Worm (Caenorhabditis elegans) whole organism, L1 larva: ENCODE data around the gene srv-29.

ENCODE experiments used
- F16B12.6 ChIP-seq: fragments of 150-350 bp; optimal IDR thresholded peaks from 2 replicates; lab custom pipeline; 2014; ENCODE audit warnings: missing biosample characterization, missing genetic modification characterization
- Y116A8C.19 ChIP-seq: sonication (generic microtip); optimal IDR thresholded peaks from 2 replicates; lab custom pipeline; 2016; ENCODE audit warnings: missing compliant biosample characterization, missing genetic modification characterization, borderline replicate concordance
- aha-1 ChIP-seq: fragments of 150-350 bp; optimal IDR thresholded peaks from 2 replicates; lab custom pipeline; 2014; ENCODE audit warnings: missing biosample characterization, missing genetic modification characterization
- alr-1 ChIP-seq: fragments of 200-800 bp; sonication (Bioruptor generic); optimal IDR thresholded peaks from 2 replicates; lab custom pipeline; 2018; ENCODE audit warnings: borderline replicate concordance, mild to moderate bottlenecking, missing genetic modification characterization, missing compliant biosample characterization
- ama-1 ChIP-seq: fragments of 150-350 bp; optimal IDR thresholded peaks from 2 replicates; lab custom pipeline; 2014
- blmp-1 ChIP-seq: fragments of 150-350 bp; optimal IDR thresholded peaks from 2 replicates; lab custom pipeline; 2014; ENCODE audit warnings: missing biosample characterization, missing genetic modification characterization
- ceh-63 ChIP-seq: fragments of 200-800 bp; sonication (Bioruptor generic); optimal IDR thresholded peaks from 2 replicates; lab custom pipeline; 2018; ENCODE audit warnings: mild to moderate bottlenecking, missing genetic modification characterization, missing compliant biosample characterization
- ceh-8 ChIP-seq: fragments of 200-800 bp; sonication (Bioruptor generic); optimal IDR thresholded peaks from 2 replicates; lab custom pipeline; 2018; ENCODE audit warnings: mild to moderate bottlenecking, missing genetic modification characterization, moderate library complexity, missing compliant biosample characterization
- ceh-88 ChIP-seq: fragments of 200-800 bp; sonication (Bioruptor generic); IDR thresholded peaks from 2 replicates; pipeline ENCODE4 v1.3.6; 2022; ENCODE audit warnings: missing genetic modification characterization, missing compliant biosample characterization
- ces-1 ChIP-seq: fragments of 150-350 bp; optimal IDR thresholded peaks from 2 replicates; lab custom pipeline; 2014; ENCODE audit warnings: missing biosample characterization, missing genetic modification reagents, missing genetic modification characterization
- efl-1 ChIP-seq, 4 experiments: fragments of 150-350 bp; optimal IDR thresholded peaks in 3 of 4; peaks in 1 of 4; 1 replicate in 1 of 4; 2 replicates in 3 of 4; lab custom pipeline; 2014; ENCODE audit warnings: missing biosample characterization in 2 of 4, missing genetic modification characterization in 2 of 4, missing genetic modification reagents in 2 of 4
- efl-3 ChIP-seq: fragments of 200-800 bp; sonication (Bioruptor generic); optimal IDR thresholded peaks from 2 replicates; lab custom pipeline; 2018; ENCODE audit warnings: mild to moderate bottlenecking, missing genetic modification characterization, missing compliant biosample characterization
- egl-27 ChIP-seq, 2 experiments: fragments of 150-350 bp in 1 of 2; sonication (generic microtip); optimal IDR thresholded peaks; 3 replicates each; lab custom pipeline; 2017 to 2018; ENCODE audit warnings: missing biosample characterization in 2 of 2, missing genetic modification characterization in 2 of 2, missing genetic modification reagents in 2 of 2
- elt-3 ChIP-seq, 6 experiments: fragments of 150-350 bp in 1 of 6; sonication (generic microtip); optimal IDR thresholded peaks; 2 replicates each; lab custom pipeline; 2017 to 2018; ENCODE audit warnings: missing biosample characterization in 6 of 6, missing genetic modification characterization in 6 of 6, inconsistent platforms in 1 of 6
- ets-5 ChIP-seq: fragments of 200-800 bp; sonication (Bioruptor generic); IDR thresholded peaks from 2 replicates; pipeline ENCODE4 v1.3.6; 2022; ENCODE audit warnings: missing genetic modification characterization, missing compliant biosample characterization
- fkh-8 ChIP-seq: sonication (generic microtip); optimal IDR thresholded peaks from 2 replicates; lab custom pipeline; 2016; ENCODE audit warnings: mild to moderate bottlenecking, missing genetic modification characterization, missing compliant biosample characterization
- grh-1 ChIP-seq: fragments of 200-800 bp; sonication (Bioruptor generic); IDR thresholded peaks from 2 replicates; pipeline ENCODE4 v1.3.6; 2022; ENCODE audit warnings: missing genetic modification reagents, missing genetic modification characterization, missing compliant biosample characterization
- hlh-17 ChIP-seq: fragments of 200-800 bp; sonication (Bioruptor generic); optimal IDR thresholded peaks from 2 replicates; lab custom pipeline; 2018; ENCODE audit warnings: missing genetic modification characterization, mild to moderate bottlenecking, missing compliant biosample characterization, moderate library complexity, borderline replicate concordance
- hpl-2 ChIP-seq: fragments of 150-350 bp; optimal IDR thresholded peaks from 2 replicates; lab custom pipeline; 2014; ENCODE audit warnings: missing biosample characterization, missing genetic modification reagents, missing genetic modification characterization
- lin-13 ChIP-seq: fragments of 150-350 bp; optimal IDR thresholded peaks from 2 replicates; lab custom pipeline; 2014; ENCODE audit warnings: missing biosample characterization, missing genetic modification reagents, missing genetic modification characterization
- lin-39 ChIP-seq: fragments of 150-350 bp; optimal IDR thresholded peaks from 2 replicates; lab custom pipeline; 2014; ENCODE audit warnings: missing biosample characterization, missing genetic modification reagents, missing genetic modification characterization
- lir-3 ChIP-seq: sonication (generic microtip); optimal IDR thresholded peaks from 2 replicates; lab custom pipeline; 2016; ENCODE audit warnings: mild to moderate bottlenecking, missing genetic modification characterization, moderate library complexity, missing compliant biosample characterization; ENCODE audit not compliant: poor library complexity
- mdl-1 ChIP-seq, 2 experiments: fragments of 150-350 bp; optimal IDR thresholded peaks; 2 replicates each; lab custom pipeline; 2014 to 2017; ENCODE audit warnings: missing biosample characterization in 2 of 2, missing genetic modification characterization in 2 of 2, inconsistent platforms in 1 of 2
- nhr-11 ChIP-seq: fragments of 150-350 bp; optimal IDR thresholded peaks from 2 replicates; lab custom pipeline; 2014; ENCODE audit warnings: missing biosample characterization, missing genetic modification characterization
- nhr-20 ChIP-seq: sonication (generic microtip); optimal IDR thresholded peaks from 2 replicates; lab custom pipeline; 2016; ENCODE audit warnings: mild to moderate bottlenecking, missing genetic modification characterization, missing compliant biosample characterization
- nhr-28 ChIP-seq: fragments of 150-350 bp; optimal IDR thresholded peaks from 2 replicates; lab custom pipeline; 2014; ENCODE audit warnings: missing biosample characterization, missing genetic modification characterization
- rnt-1 ChIP-seq: sonication (generic microtip); optimal IDR thresholded peaks from 2 replicates; lab custom pipeline; 2016; ENCODE audit warnings: mild to moderate bottlenecking, missing genetic modification characterization, moderate library complexity, missing compliant biosample characterization
- snpc-4 ChIP-seq: fragments of 150-350 bp; optimal IDR thresholded peaks from 2 replicates; lab custom pipeline; 2014; ENCODE audit warnings: missing biosample characterization, missing genetic modification characterization
- sox-4 ChIP-seq: sonication (generic microtip); optimal IDR thresholded peaks from 2 replicates; lab custom pipeline; 2016; ENCODE audit warnings: missing genetic modification characterization, missing compliant biosample characterization
- sptf-1 ChIP-seq: fragments of 150-350 bp; optimal IDR thresholded peaks from 2 replicates; lab custom pipeline; 2014; ENCODE audit warnings: missing biosample characterization, missing genetic modification characterization
- swsn-7 ChIP-seq: sonication (generic microtip); optimal IDR thresholded peaks from 2 replicates; lab custom pipeline; 2016; ENCODE audit warnings: missing genetic modification characterization, missing compliant biosample characterization
- tlp-1 ChIP-seq: fragments of 150-350 bp; optimal IDR thresholded peaks from 2 replicates; lab custom pipeline; 2014; ENCODE audit warnings: missing biosample characterization, missing genetic modification characterization
- unc-86 ChIP-seq: sonication (generic microtip); optimal IDR thresholded peaks from 2 replicates; lab custom pipeline; 2016; ENCODE audit warnings: missing genetic modification characterization, missing compliant biosample characterization
- vab-15 ChIP-seq: sonication (generic microtip); optimal IDR thresholded peaks from 2 replicates; lab custom pipeline; 2017; ENCODE audit warnings: missing genotype, mild to moderate bottlenecking, missing genetic modification characterization, missing compliant biosample characterization
- xbp-1 ChIP-seq: sonication (generic microtip); optimal IDR thresholded peaks from 2 replicates; lab custom pipeline; 2016; ENCODE audit warnings: missing genetic modification characterization, missing compliant biosample characterization
- zag-1 ChIP-seq: fragments of 150-350 bp; optimal IDR thresholded peaks from 2 replicates; lab custom pipeline; 2014; ENCODE audit warnings: missing biosample characterization, missing genetic modification characterization
- zip-4 ChIP-seq: fragments of 200-800 bp; sonication (Bioruptor generic); optimal IDR thresholded peaks from 2 replicates; lab custom pipeline; 2018; ENCODE audit warnings: mild to moderate bottlenecking, missing genetic modification characterization, moderate library complexity, missing compliant biosample characterization
- ztf-11 ChIP-seq, 2 experiments: sonication (generic microtip); optimal IDR thresholded peaks; 2 replicates each; lab custom pipeline; 2016 to 2017; ENCODE audit warnings: missing genetic modification characterization in 2 of 2, missing biosample characterization in 1 of 2, missing compliant biosample characterization in 1 of 2

Gene srv-29

ce11 chrIV:6259732-6260131 lies 6.7 kb downstream of the srv-29 start, which contains the start of gene nlp-16:
TSS of gene nlp-16 (minus strand) at chrIV:6259832.
- TF ChIP-seq nhr-28 (tag; lab: Kevin White, UChicago): no peak
- TF ChIP-seq blmp-1: no peak
- TF ChIP-seq zip-4 (GFP tag; lab: Kevin White, UChicago): no peak
- TF ChIP-seq hpl-2 (GFP tag; lab: Kevin White, UChicago): no peak
- no peak for TF ChIP-seq ceh-63
- no peak for TF ChIP-seq ces-1 (GFP tag; lab: Kevin White, UChicago)
- no peak for TF ChIP-seq swsn-7 (tag; lab: Kevin White, UChicago)
- no peak for TF ChIP-seq ceh-8 (GFP tag; lab: Kevin White, UChicago)
- TF ChIP-seq ztf-11 (tag; optimal IDR thresholded peaks at IDR 0.05; lab: Kevin White, UChicago): no peak
- TF ChIP-seq sox-4 (tag; lab: Kevin White, UChicago): no peak
- no peak for TF ChIP-seq nhr-20
- no peak for TF ChIP-seq rnt-1 (tag; lab: Kevin White, UChicago)
- TF ChIP-seq nhr-11 (tag; lab: Kevin White, UChicago): no peak
- TF ChIP-seq lir-3: no peak
- TF ChIP-seq xbp-1 (tag; lab: Kevin White, UChicago): no peak
- no peak for TF ChIP-seq elt-3 (tag; optimal IDR thresholded peaks at IDR 0.05; lab: Kevin White, UChicago)
- TF ChIP-seq ama-1 (lab: Kevin White, UChicago): no peak
- TF ChIP-seq snpc-4 (tag; lab: Kevin White, UChicago): no peak
- no peak for TF ChIP-seq unc-86 (tag; lab: Kevin White, UChicago)
- no peak for TF ChIP-seq efl-1 (optimal IDR thresholded peaks at IDR 0.05; lab: Kevin White, UChicago)
- TF ChIP-seq efl-1 (GFP tag; optimal IDR thresholded peaks at IDR 0.05 in 1 of 2; lab: Kevin White, UChicago): no peak
- TF ChIP-seq, all 84 proteins: peak for 0

- TF ChIP-seq egl-27 (tag; optimal IDR thresholded peaks at IDR 0.05; lab: Kevin White, UChicago) (no peak), grh-1 (no peak), ceh-88 (GFP tag; lab: Robert Waterston, UW) (no peak), alr-1 (no peak), mdl-1 (tag; optimal IDR thresholded peaks at IDR 0.05; lab: Kevin White, UChicago) (no peak), ets-5 (GFP tag; lab: Robert Waterston, UW) (no peak), Y116A8C.19 (no peak), vab-15 (tag; lab: Kevin White, UChicago) (no peak), ama-1 (lab: Kevin White, UChicago) (no peak), aha-1 (tag; lab: Kevin White, UChicago) (no peak)
Observed at ce11 chrIV:6258967-6259366, 7.4 kb downstream of the srv-29 start.

- TF ChIP-seq ztf-11 (tag; optimal IDR thresholded peaks at IDR 0.05; lab: Kevin White, UChicago) (no peak), hlh-17 (no peak), xbp-1 (tag; lab: Kevin White, UChicago) (no peak), lin-13 (GFP tag; lab: Kevin White, UChicago) (no peak), aha-1 (tag; lab: Kevin White, UChicago) (no peak), F16B12.6 (tag; lab: Kevin White, UChicago) (no peak), egl-27 (tag; optimal IDR thresholded peaks at IDR 0.05; lab: Kevin White, UChicago) (no peak), lin-39 (tag; lab: Kevin White, UChicago) (no peak), efl-3 (no peak), snpc-4 (tag; lab: Kevin White, UChicago) (no peak), sptf-1 (tag; lab: Kevin White, UChicago) (no peak), tlp-1 (tag; lab: Kevin White, UChicago) (no peak), zag-1 (no peak), unc-86 (tag; lab: Kevin White, UChicago) (no peak), swsn-7 (tag; lab: Kevin White, UChicago) (no peak), fkh-8 (tag; lab: Kevin White, UChicago) (no peak), nhr-20 (no peak)
- TF ChIP-seq, all 84 proteins: peak for 0
Observed at ce11 chrIV:6254635-6255034, 11.8 kb downstream of the srv-29 start, which contains the start of gene T13A10.64. TSS of gene T13A10.64 (plus strand) at chrIV:6254935.
